Worm (Caenorhabditis elegans): ENCODE measurements around the gene fipr-5.

The fipr-5 gene

ce11 chrV:10203435-10204009 is 17.7 kb downstream of the fipr-5 start, which contains the start of gene chpf-1:
TSS of gene chpf-1 (minus strand) at chrV:10203485.
- TF ChIP-seq pes-1 (GFP tag; IDR thresholded peaks at IDR 0.05) (no peak), aly-1 (tag; optimal IDR thresholded peaks at IDR 0.05) (no peak), hmbx-1 (tag; optimal IDR thresholded peaks at IDR 0.05) (no peak), tbx-37 (GFP tag; conservative IDR thresholded peaks at IDR 0.05) (no peak), tra-4 (tag; optimal IDR thresholded peaks at IDR 0.05) (no peak), flt-1 (GFP tag; IDR thresholded peaks at IDR 0.05) (no peak), F13C5.2 (tag; optimal IDR thresholded peaks at IDR 0.05) (no peak), hmg-4 (GFP tag; optimal IDR thresholded peaks at IDR 0.05) (no peak), ceh-13 (GFP tag; optimal IDR thresholded peaks at IDR 0.05) (no peak), scrt-1 (GFP tag; IDR thresholded peaks at IDR 0.05) (no peak), tbx-11 (GFP tag; IDR thresholded peaks at IDR 0.05) (no peak), sea-1 (GFP tag; conservative IDR thresholded peaks at IDR 0.05) (no peak), ets-7 (tag; optimal IDR thresholded peaks at IDR 0.05) (no peak), hnd-1 (tag; optimal IDR thresholded peaks at IDR 0.05) (no peak), B0310.2 (tag; optimal IDR thresholded peaks at IDR 0.05) (no peak), ama-1 (optimal IDR thresholded peaks at IDR 0.05) (no peak), ceh-36 (tag; optimal IDR thresholded peaks at IDR 0.05) (no peak)

DNA sequence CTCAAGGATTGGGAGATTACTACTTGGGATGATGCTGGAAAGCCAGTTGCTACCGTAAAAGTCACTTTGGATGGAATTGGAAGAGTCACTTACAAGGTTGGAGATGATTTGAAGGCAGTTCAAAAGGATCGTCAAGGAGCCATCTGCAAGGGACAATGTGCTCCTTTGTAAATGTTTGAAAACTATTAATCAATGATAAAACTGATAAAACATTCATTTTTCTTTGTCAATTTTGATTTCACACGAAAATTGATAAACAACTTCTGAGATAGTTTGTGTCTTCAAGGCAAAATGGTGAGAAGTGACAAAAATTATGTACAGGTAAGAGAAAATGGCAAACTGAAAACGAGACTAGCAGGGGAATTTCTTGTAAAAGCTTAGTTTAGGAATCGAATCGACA is 18.9 kb downstream of the fipr-5 start:
- TF ChIP-seq F13C5.2 (tag; optimal IDR thresholded peaks at IDR 0.05) (no peak), sea-1 (GFP tag; conservative IDR thresholded peaks at IDR 0.05) (no peak), scrt-1 (GFP tag; IDR thresholded peaks at IDR 0.05) (no peak), hnd-1 (tag; optimal IDR thresholded peaks at IDR 0.05) (no peak), hmbx-1 (tag; optimal IDR thresholded peaks at IDR 0.05) (no peak), pes-1 (GFP tag; IDR thresholded peaks at IDR 0.05) (no peak), ceh-13 (GFP tag; optimal IDR thresholded peaks at IDR 0.05) (no peak), tbx-11 (GFP tag; IDR thresholded peaks at IDR 0.05) (no peak)

DNA sequence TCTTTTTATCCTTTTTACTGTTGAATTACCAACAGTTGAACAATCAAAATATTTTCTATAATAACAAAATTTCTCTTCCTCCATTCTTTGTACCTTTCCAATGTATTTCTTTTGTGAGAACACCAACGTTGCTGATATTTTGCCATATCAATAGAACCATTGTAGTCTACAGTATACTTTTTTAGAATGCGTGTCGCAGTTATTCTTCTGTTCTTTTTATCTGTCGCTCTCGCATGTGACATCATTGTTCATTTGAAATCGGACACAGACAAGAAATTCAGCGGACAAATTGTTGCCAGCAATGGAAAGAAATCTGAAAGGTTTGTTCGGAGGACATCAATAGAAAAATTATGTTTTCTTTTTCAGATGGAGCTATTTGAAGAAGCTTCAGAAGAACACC is 19.3 kb downstream of the fipr-5 start, which contains the start of gene ZK856.7:
TSS of gene ZK856.7 (plus strand) at position 186 of the 400 bp plus-strand sequence.
- no peak for TF ChIP-seq flt-1 (GFP tag; IDR thresholded peaks at IDR 0.05)
- no peak for TF ChIP-seq tbx-37 (GFP tag; conservative IDR thresholded peaks at IDR 0.05)
- no peak for TF ChIP-seq ets-7 (tag; optimal IDR thresholded peaks at IDR 0.05)
- TF ChIP-seq sea-1 (GFP tag; conservative IDR thresholded peaks at IDR 0.05), result no peak
- TF ChIP-seq hmg-4 (GFP tag; optimal IDR thresholded peaks at IDR 0.05), result no peak
- no peak for TF ChIP-seq hmbx-1 (tag; optimal IDR thresholded peaks at IDR 0.05)
- no peak for TF ChIP-seq ceh-13 (GFP tag; optimal IDR thresholded peaks at IDR 0.05)
- TF ChIP-seq tra-4 (tag; optimal IDR thresholded peaks at IDR 0.05), result no peak
- TF ChIP-seq hnd-1 (tag; optimal IDR thresholded peaks at IDR 0.05), result no peak
- no peak for TF ChIP-seq ceh-36 (tag; optimal IDR thresholded peaks at IDR 0.05)
- no peak for TF ChIP-seq F13C5.2 (tag; optimal IDR thresholded peaks at IDR 0.05)
- TF ChIP-seq ama-1 (optimal IDR thresholded peaks at IDR 0.05), result no peak
- no peak for TF ChIP-seq scrt-1 (GFP tag; IDR thresholded peaks at IDR 0.05)
- no peak for TF ChIP-seq aly-1 (tag; optimal IDR thresholded peaks at IDR 0.05)
- TF ChIP-seq B0310.2 (tag; optimal IDR thresholded peaks at IDR 0.05), result no peak
- no peak for TF ChIP-seq pes-1 (GFP tag; IDR thresholded peaks at IDR 0.05)
- no peak for TF ChIP-seq tbx-11 (GFP tag; IDR thresholded peaks at IDR 0.05)

DNA sequence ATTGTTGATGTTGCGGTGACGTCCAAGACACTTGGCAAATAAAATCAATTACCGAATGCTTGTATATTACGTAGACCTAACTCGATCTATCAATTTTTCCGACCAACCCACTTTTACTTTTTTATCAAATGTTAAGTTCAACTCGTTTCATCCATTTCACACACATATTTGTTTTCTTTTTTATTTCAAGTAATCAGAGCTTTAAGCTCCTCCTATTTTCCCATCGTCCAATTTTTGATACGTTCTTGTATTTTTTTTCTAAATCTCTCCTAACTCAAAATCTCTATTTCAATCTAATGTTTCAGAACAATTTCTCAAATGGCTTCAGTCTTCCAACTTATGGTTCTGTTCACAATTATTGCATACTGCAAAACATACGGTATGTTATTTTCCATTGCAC is 22.8 kb downstream of the fipr-5 start, which contains the start of gene ZK856.6:
TSS of gene ZK856.6 (plus strand) at position 301 of the 400 bp plus-strand sequence.
- no peak for TF ChIP-seq tbx-11 (GFP tag; IDR thresholded peaks at IDR 0.05)
- TF ChIP-seq hnd-1 (tag; optimal IDR thresholded peaks at IDR 0.05), result no peak
- TF ChIP-seq ceh-13 (GFP tag; optimal IDR thresholded peaks at IDR 0.05), result no peak
- no peak for TF ChIP-seq hmbx-1 (tag; optimal IDR thresholded peaks at IDR 0.05)
- no peak for TF ChIP-seq tra-4 (tag; optimal IDR thresholded peaks at IDR 0.05)

- TF ChIP-seq B0310.2 (tag; optimal IDR thresholded peaks at IDR 0.05) (no peak), ceh-36 (tag; optimal IDR thresholded peaks at IDR 0.05) (no peak), scrt-1 (GFP tag; IDR thresholded peaks at IDR 0.05) (no peak), hmbx-1 (tag; optimal IDR thresholded peaks at IDR 0.05) (no peak), ama-1 (optimal IDR thresholded peaks at IDR 0.05) (no peak), flt-1 (GFP tag; IDR thresholded peaks at IDR 0.05) (no peak), tra-4 (tag; optimal IDR thresholded peaks at IDR 0.05) (no peak), pes-1 (GFP tag; IDR thresholded peaks at IDR 0.05) (no peak), sea-1 (GFP tag; conservative IDR thresholded peaks at IDR 0.05) (no peak), aly-1 (tag; optimal IDR thresholded peaks at IDR 0.05) (no peak)
Observed at ce11 chrV:10191242-10191641, 30.0 kb downstream of the fipr-5 start.

- TF ChIP-seq pes-1 (GFP tag; IDR thresholded peaks at IDR 0.05) (no peak), ama-1 (optimal IDR thresholded peaks at IDR 0.05) (no peak), sea-1 (GFP tag; conservative IDR thresholded peaks at IDR 0.05) (no peak), ceh-36 (tag; optimal IDR thresholded peaks at IDR 0.05) (no peak), aly-1 (tag; optimal IDR thresholded peaks at IDR 0.05) (no peak), ets-7 (tag; optimal IDR thresholded peaks at IDR 0.05) (no peak), tbx-37 (GFP tag; conservative IDR thresholded peaks at IDR 0.05) (no peak), ceh-13 (GFP tag; optimal IDR thresholded peaks at IDR 0.05) (no peak), tbx-11 (GFP tag; IDR thresholded peaks at IDR 0.05) (no peak), hmbx-1 (tag; optimal IDR thresholded peaks at IDR 0.05) (no peak), tra-4 (tag; optimal IDR thresholded peaks at IDR 0.05) (no peak), hnd-1 (tag; optimal IDR thresholded peaks at IDR 0.05) (no peak), flt-1 (GFP tag; IDR thresholded peaks at IDR 0.05) (no peak)
Observed at ce11 chrV:10190081-10190556, 31.1 kb downstream of the fipr-5 start, which contains the start of gene ZK856.5. TSS of gene ZK856.5 (minus strand) at chrV:10190131.

- no peak for TF ChIP-seq hmg-4 (GFP tag; optimal IDR thresholded peaks at IDR 0.05)
- TF ChIP-seq sea-1 (GFP tag; conservative IDR thresholded peaks at IDR 0.05), result no peak
- no peak for TF ChIP-seq aly-1 (tag; optimal IDR thresholded peaks at IDR 0.05)
- TF ChIP-seq pes-1 (GFP tag; IDR thresholded peaks at IDR 0.05), result no peak
- TF ChIP-seq ama-1 (optimal IDR thresholded peaks at IDR 0.05), result no peak
- TF ChIP-seq tbx-11 (GFP tag; IDR thresholded peaks at IDR 0.05), result no peak
- TF ChIP-seq hmbx-1 (tag; optimal IDR thresholded peaks at IDR 0.05), result no peak
- TF ChIP-seq B0310.2 (tag; optimal IDR thresholded peaks at IDR 0.05), result no peak
- no peak for TF ChIP-seq flt-1 (GFP tag; IDR thresholded peaks at IDR 0.05)
Observed at ce11 chrV:10185719-10186118, 35.5 kb downstream of the fipr-5 start, which contains the start of gene ZK856.18. TSS of gene ZK856.18 (minus strand) at chrV:10186007.
